Worm (Caenorhabditis elegans): ENCODE data around the gene fnta-1.

The fnta-1 gene

DNA sequence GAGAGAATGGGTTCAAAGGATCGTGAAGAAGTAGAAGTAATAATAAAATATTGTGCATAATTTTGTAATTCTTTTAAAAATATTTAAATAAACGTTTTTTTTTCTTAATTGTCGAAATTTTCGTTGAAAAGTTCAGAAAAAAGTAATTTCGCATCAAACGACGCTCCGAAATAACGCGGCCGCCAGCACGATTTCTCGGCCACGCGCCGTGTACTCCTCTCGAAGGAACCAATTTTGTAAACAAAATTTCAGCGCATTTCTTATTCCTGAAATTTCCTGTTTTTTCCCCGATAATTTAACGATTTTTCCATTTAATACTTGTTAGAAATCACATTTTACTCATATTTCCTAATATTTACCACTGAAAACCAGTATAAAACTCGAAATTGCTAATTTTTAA is 48.1 kb downstream of the fnta-1 start, which contains the start of gene Y38C1AA.12 (continued):
- no peak for TF ChIP-seq repo-1 (tag; optimal IDR thresholded peaks at IDR 0.05)
- no peak for TF ChIP-seq unc-62 (GFP tag; optimal IDR thresholded peaks at IDR 0.05)
- TF ChIP-seq lag-1 (GFP tag; IDR thresholded peaks at IDR 0.05) = no peak
- peak; percentile 61; the same call in 1 of the 2 replicates for TF ChIP-seq aptf-2 (GFP tag; conservative IDR thresholded peaks at IDR 0.05)
- no peak for TF ChIP-seq ets-4 (GFP tag; optimal IDR thresholded peaks at IDR 0.05)
- peak; percentile 66; the same call in 1 of the 2 replicates for TF ChIP-seq Y67H2A.10 (GFP tag; conservative IDR thresholded peaks at IDR 0.05)
- TF ChIP-seq nfya-1 (tag; optimal IDR thresholded peaks at IDR 0.05; ENCODE audit: borderline replicate concordance, insufficient read depth) = no peak
- TF ChIP-seq bed-1 (GFP tag; IDR thresholded peaks at IDR 0.05) = no peak
- no peak for TF ChIP-seq T07F8.4 (tag; optimal IDR thresholded peaks at IDR 0.05)
- TF ChIP-seq ztf-3 (GFP tag; optimal IDR thresholded peaks at IDR 0.05) = no peak
- TF ChIP-seq dpff-1 (tag; optimal IDR thresholded peaks at IDR 0.05) = no peak
- no peak for TF ChIP-seq fkh-3 (tag; optimal IDR thresholded peaks at IDR 0.05)
- no peak for TF ChIP-seq snpc-1.3 (tag; optimal IDR thresholded peaks at IDR 0.05; ENCODE audit: insufficient read depth)
- no peak for TF ChIP-seq B0019.2 (GFP tag; conservative IDR thresholded peaks at IDR 0.05)
- 0 out of 2 replicates have a peak, but pooled peaks have one; percentile 50 for TF ChIP-seq egl-18 (GFP tag; IDR thresholded peaks at IDR 0.05)
- TF ChIP-seq sea-2 (GFP tag; IDR thresholded peaks at IDR 0.05) = no peak
- TF ChIP-seq nfya-2 (GFP tag; IDR thresholded peaks at IDR 0.05) = no peak
- peak; percentile 22 for TF ChIP-seq snpc-1.1 (tag; optimal IDR thresholded peaks at IDR 0.05; ENCODE audit: insufficient read depth)
- no peak for TF ChIP-seq die-1 (tag; optimal IDR thresholded peaks at IDR 0.05)
- peak; percentile 83; the same call in 1 of the 2 replicates for TF ChIP-seq ztf-25 (GFP tag; IDR thresholded peaks at IDR 0.05)
- peak; percentile 89 for TF ChIP-seq unc-130 (GFP tag; optimal IDR thresholded peaks at IDR 0.05)
- peak; percentile 64 for TF ChIP-seq rcor-1 (GFP tag; IDR thresholded peaks at IDR 0.05)
- TF ChIP-seq B0035.1 (tag; optimal IDR thresholded peaks at IDR 0.05) = no peak
- TF ChIP-seq nhr-90 (tag; optimal IDR thresholded peaks at IDR 0.05) = no peak
- no peak for TF ChIP-seq egl-44 (GFP tag; IDR thresholded peaks at IDR 0.05)
- no peak for TF ChIP-seq nhr-120 (GFP tag; IDR thresholded peaks at IDR 0.05)
- TF ChIP-seq K12H6.12 (tag; optimal IDR thresholded peaks at IDR 0.05) = peak; percentile 79
- no peak for TF ChIP-seq rpc-1 (optimal IDR thresholded peaks at IDR 0.05)
- no peak for TF ChIP-seq rpc-1 (tag; optimal IDR thresholded peaks at IDR 0.05)
- peak; percentile 94 for TF ChIP-seq attf-3 (GFP tag; conservative IDR thresholded peaks at IDR 0.05)
- TF ChIP-seq nhr-80 (tag; optimal IDR thresholded peaks at IDR 0.05) = peak; percentile 11
- TF ChIP-seq athp-1 (tag; optimal IDR thresholded peaks at IDR 0.05) = peak; percentile 77
- TF ChIP-seq Y53G8AR.9 (GFP tag; conservative IDR thresholded peaks at IDR 0.05) = peak; percentile 46; the same call in 1 of the 2 replicates
- peak; percentile 23 for TF ChIP-seq hlh-12 (tag; optimal IDR thresholded peaks at IDR 0.05)
- no peak for TF ChIP-seq Y56A3A.18 (GFP tag; IDR thresholded peaks at IDR 0.05)
- TF ChIP-seq dox-1 (GFP tag; IDR thresholded peaks at IDR 0.05) = peak; percentile 86
- no peak for TF ChIP-seq Y95B8A.8 (GFP tag; IDR thresholded peaks at IDR 0.05)
- no peak for TF ChIP-seq mel-28 (tag; optimal IDR thresholded peaks at IDR 0.05; ENCODE audit: borderline replicate concordance)
- TF ChIP-seq F22D6.2 (tag; optimal IDR thresholded peaks at IDR 0.05) = peak; percentile 55

DNA sequence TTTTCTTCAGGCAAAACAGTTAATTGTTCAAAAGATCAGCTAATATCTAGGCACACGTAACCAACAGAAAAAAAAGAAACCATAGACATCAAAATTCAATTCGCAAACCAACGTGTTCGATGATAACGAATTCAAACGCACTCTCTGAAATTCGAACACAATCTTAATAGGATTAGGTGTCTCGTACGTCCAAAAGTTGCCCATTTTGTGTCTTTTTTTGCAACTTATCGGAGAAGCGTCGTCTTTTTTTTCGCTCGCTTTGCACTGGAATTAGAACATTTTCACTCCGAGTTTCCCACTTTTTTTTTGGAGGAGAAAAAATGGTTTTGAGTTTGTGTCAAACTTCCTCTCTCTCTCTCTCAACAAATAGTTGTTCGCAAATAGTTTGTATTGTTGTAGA is 51.0 kb downstream of the fnta-1 start:
- TF ChIP-seq mes-4 (tag; optimal IDR thresholded peaks at IDR 0.05) = no peak
- TF ChIP-seq nfya-1 (tag; optimal IDR thresholded peaks at IDR 0.05; ENCODE audit: borderline replicate concordance, insufficient read depth) = no peak
- no peak for TF ChIP-seq lag-1 (GFP tag; IDR thresholded peaks at IDR 0.05)
- peak; percentile 73 for TF ChIP-seq nhr-80 (tag; optimal IDR thresholded peaks at IDR 0.05)
- no peak for TF ChIP-seq hlh-26 (GFP tag; conservative IDR thresholded peaks at IDR 0.05)

Data from whole organism, young adult.